Worm (Caenorhabditis elegans) whole organism, mixed stage, embryonic: ENCODE results near the gene F48G7.10.

Experiments used
- bed-3 ChIP-seq: fragments of 200-800 bp; sonication (Bioruptor generic); optimal IDR thresholded peaks from 3 replicates; lab custom pipeline; 2018; ENCODE audit warnings: mild to moderate bottlenecking, missing genetic modification characterization, moderate library complexity, missing compliant biosample characterization
- ceh-39 ChIP-seq: fragments of 150-350 bp; optimal IDR thresholded peaks from 2 replicates; lab custom pipeline; 2014; ENCODE audit warnings: missing biosample characterization, missing genetic modification characterization
- flh-1 ChIP-seq: fragments of 200-800 bp; sonication (Bioruptor generic); optimal IDR thresholded peaks from 2 replicates; lab custom pipeline; 2018; ENCODE audit warnings: mild to moderate bottlenecking, missing genetic modification characterization, moderate library complexity, missing compliant biosample characterization
- lin-13 ChIP-seq: fragments of 150-350 bp; optimal IDR thresholded peaks from 2 replicates; lab custom pipeline; 2014; ENCODE audit warnings: missing biosample characterization, missing genetic modification characterization
- lsy-2 ChIP-seq: fragments of 150-350 bp; optimal IDR thresholded peaks from 2 replicates; lab custom pipeline; 2014; ENCODE audit warnings: missing biosample characterization, missing genetic modification characterization
- mab-5 ChIP-seq: fragments of 150-350 bp; optimal IDR thresholded peaks from 2 replicates; lab custom pipeline; 2014; ENCODE audit warnings: missing biosample characterization, missing genetic modification characterization
- mep-1 ChIP-seq: fragments of 150-350 bp; optimal IDR thresholded peaks from 2 replicates; lab custom pipeline; 2017; ENCODE audit warnings: missing biosample characterization, missing genetic modification reagents, missing genetic modification characterization, inconsistent platforms
- nhr-237 ChIP-seq: fragments of 150-350 bp; optimal IDR thresholded peaks from 2 replicates; lab custom pipeline; 2014; ENCODE audit warnings: missing biosample characterization, missing genetic modification characterization
- nhr-28 ChIP-seq: fragments of 150-350 bp; optimal IDR thresholded peaks from 2 replicates; lab custom pipeline; 2014; ENCODE audit warnings: missing biosample characterization, missing genetic modification characterization
- pha-4 ChIP-seq: fragments of 150-350 bp; optimal IDR thresholded peaks from 2 replicates; lab custom pipeline; 2018; ENCODE audit warnings: missing biosample characterization, missing genetic modification reagents, missing genetic modification characterization
- sem-2 ChIP-seq: fragments of 200-800 bp; sonication (Bioruptor generic); optimal IDR thresholded peaks from 2 replicates; lab custom pipeline; 2018; ENCODE audit warnings: mild to moderate bottlenecking, missing genetic modification characterization, missing compliant biosample characterization
- sptf-1 ChIP-seq: sonication (generic microtip); optimal IDR thresholded peaks from 2 replicates; lab custom pipeline; 2017; ENCODE audit warnings: mild to moderate bottlenecking, missing genetic modification characterization, moderate library complexity, missing compliant biosample characterization
- unc-62 ChIP-seq: fragments of 150-350 bp; optimal IDR thresholded peaks from 2 replicates; lab custom pipeline; 2014; ENCODE audit warnings: missing biosample characterization, missing genetic modification reagents, missing genetic modification characterization

ce11 chrV:676550-677084 is 41.9 kb upstream of the F48G7.10 start, which contains the start of the genes fbxa-72 and srx-21:
- TF ChIP-seq lsy-2 (tag; lab: Kevin White, UChicago) (no peak), unc-62 (GFP tag; lab: Kevin White, UChicago) (no peak), bed-3 (no peak), sptf-1 (tag; lab: Kevin White, UChicago) (no peak), pha-4 (no peak), sem-2 (GFP tag; lab: Kevin White, UChicago) (no peak), mab-5 (tag; lab: Kevin White, UChicago) (no peak), ceh-39 (no peak), mep-1 (no peak), lin-13 (no peak), nhr-28 (tag; lab: Kevin White, UChicago) (no peak), flh-1 (GFP tag; lab: Kevin White, UChicago) (no peak), nhr-237 (tag; lab: Kevin White, UChicago) (no peak)
